Fruit fly (Drosophila melanogaster): ENCODE measurements around the gene eIF1A.

The eIF1A gene

dm6 chr3R:18298900-18299321 lies 24.4 kb downstream of the eIF1A start, which contains the start of gene Dlc90F (continued):
- peak; percentile 83 for TF ChIP-seq trem (tag; optimal IDR thresholded peaks at IDR 0.05)
- TF ChIP-seq CG15601 (tag; optimal IDR thresholded peaks at IDR 0.05): peak; percentile 80
- TF ChIP-seq dysf (GFP tag; IDR thresholded peaks at IDR 0.05): peak; percentile 86
- peak; percentile 84 for TF ChIP-seq Ssrp (tag; optimal IDR thresholded peaks at IDR 0.05)
- 0 out of 2 replicates have a peak, but pooled peaks have one; percentile 29 for TF ChIP-seq chm (GFP tag; IDR thresholded peaks at IDR 0.05)
- TF ChIP-seq CG6254 (GFP tag; optimal IDR thresholded peaks at IDR 0.05): no peak
- peak; percentile 59 for TF ChIP-seq Nf-YB (GFP tag; optimal IDR thresholded peaks at IDR 0.05)
- TF ChIP-seq Hr39 (optimal IDR thresholded peaks at IDR 0.05): no peak
- TF ChIP-seq CG11696 (GFP tag; IDR thresholded peaks at IDR 0.05): 0 out of 2 replicates have a peak, but pooled peaks have one; percentile 28
- TF ChIP-seq CG16863 (GFP tag; optimal IDR thresholded peaks at IDR 0.05): peak; percentile 41
- peak; percentile 84 for TF ChIP-seq pho (GFP tag; optimal IDR thresholded peaks at IDR 0.05)
- peak; percentile 80 for TF ChIP-seq CG12155 (GFP tag; optimal IDR thresholded peaks at IDR 0.05)
- peak; percentile 83 for TF ChIP-seq CG13424 (tag; optimal IDR thresholded peaks at IDR 0.05)
- peak; percentile 66 for TF ChIP-seq CG4424 (GFP tag; optimal IDR thresholded peaks at IDR 0.05)
- peak; percentile 40 for TF ChIP-seq D19B (GFP tag; optimal IDR thresholded peaks at IDR 0.05)
- TF ChIP-seq otp (GFP tag; IDR thresholded peaks at IDR 0.05): 0 out of 3 replicates have a peak, but pooled peaks have one; percentile 39
- TF ChIP-seq usp (GFP tag; optimal IDR thresholded peaks at IDR 0.05): no peak
- TF ChIP-seq CG5180 (GFP tag; optimal IDR thresholded peaks at IDR 0.05): no peak
- TF ChIP-seq gt (GFP tag; IDR thresholded peaks at IDR 0.05): no peak
- peak in 1 of 2 experiments; percentile 44 for TF ChIP-seq crp (GFP tag; optimal IDR thresholded peaks at IDR 0.05)
- TF ChIP-seq CG3065 (GFP tag; optimal IDR thresholded peaks at IDR 0.05): peak; percentile 1
- TF ChIP-seq Gug (GFP tag; IDR thresholded peaks at IDR 0.05): peak; percentile 76; the same call in 3 of the 4 replicates
- TF ChIP-seq schlank (tag; optimal IDR thresholded peaks at IDR 0.05): no peak
- TF ChIP-seq CG3281 (GFP tag; optimal IDR thresholded peaks at IDR 0.05): peak; percentile 46
- peak; percentile 49 for TF ChIP-seq disco-r (GFP tag; optimal IDR thresholded peaks at IDR 0.05)
- TF ChIP-seq kni (GFP tag; optimal IDR thresholded peaks at IDR 0.05): no peak
- TF ChIP-seq sna (GFP tag; IDR thresholded peaks at IDR 0.05; ENCODE audit: partially characterized antibody): peak; percentile 12; the same call in 1 of the 2 replicates
- peak; percentile 84 for TF ChIP-seq ci (GFP tag; IDR thresholded peaks at IDR 0.05)
- peak; percentile 63; the same call in 1 of the 3 replicates for TF ChIP-seq CG11695 (GFP tag; IDR thresholded peaks at IDR 0.05)
- TF ChIP-seq NK7.1 (GFP tag; optimal IDR thresholded peaks at IDR 0.05): peak; percentile 35
- no peak for TF ChIP-seq zf30C (GFP tag; optimal IDR thresholded peaks at IDR 0.05)
- TF ChIP-seq ab (GFP tag; optimal IDR thresholded peaks at IDR 0.05): no peak
- peak; percentile 80 for TF ChIP-seq CG2889 (GFP tag; IDR thresholded peaks at IDR 0.05)
- peak; percentile 93 for TF ChIP-seq Med (GFP tag)
- TF ChIP-seq vfl (GFP tag; optimal IDR thresholded peaks at IDR 0.05): peak; percentile 74
- peak; percentile 39 for TF ChIP-seq CG4282 (GFP tag; optimal IDR thresholded peaks at IDR 0.05)
- TF ChIP-seq Sin3A (optimal IDR thresholded peaks at IDR 0.05): peak; percentile 99
- TF ChIP-seq cas (GFP tag; IDR thresholded peaks at IDR 0.05): no peak
- peak; percentile 7 to 56 for TF ChIP-seq tll (GFP tag; optimal IDR thresholded peaks at IDR 0.05)
- TF ChIP-seq lov (optimal IDR thresholded peaks at IDR 0.05): no peak
- no peak for TF ChIP-seq lov (GFP tag; IDR thresholded peaks at IDR 0.05)
- peak; percentile 81 for TF ChIP-seq HLH54F (GFP tag; optimal IDR thresholded peaks at IDR 0.05)
- TF ChIP-seq pzg (GFP tag; optimal IDR thresholded peaks at IDR 0.05): peak; percentile 84
- TF ChIP-seq CG1233 (GFP tag; optimal IDR thresholded peaks at IDR 0.05): peak; percentile 34
- TF ChIP-seq CG10209 (GFP tag; optimal IDR thresholded peaks at IDR 0.05): peak; percentile 54
- peak; percentile 80 for TF ChIP-seq sisA (GFP tag; IDR thresholded peaks at IDR 0.05)
- peak; percentile 64 for TF ChIP-seq emc (GFP tag; optimal IDR thresholded peaks at IDR 0.05)
- TF ChIP-seq Awh (GFP tag; IDR thresholded peaks at IDR 0.05): peak; percentile 69; the same call in 1 of the 2 replicates
- peak; percentile 66; the same call in 1 of the 2 replicates for TF ChIP-seq ara (GFP tag; IDR thresholded peaks at IDR 0.05)
- TF ChIP-seq al (GFP tag; IDR thresholded peaks at IDR 0.05): peak; percentile 68
- TF ChIP-seq nom (GFP tag; optimal IDR thresholded peaks at IDR 0.05): no peak
